Fruit fly (Drosophila melanogaster) whole organism, wandering third instar larva: ENCODE results near the gene CG15517.

ENCODE experiments used
- CG32264 ChIP-seq: fragments of 200-800 bp; sonication (Bioruptor generic); optimal IDR thresholded peaks from 2 replicates; lab custom pipeline; 2016; ENCODE audit warnings: missing biosample characterization, missing genetic modification characterization
- Jra ChIP-seq: sonication (Bioruptor generic); optimal IDR thresholded peaks from 2 replicates; lab custom pipeline; 2016; ENCODE audit warnings: missing biosample characterization, missing genetic modification characterization
- Mio ChIP-seq: sonication (Bioruptor generic); optimal IDR thresholded peaks from 2 replicates; lab custom pipeline; 2016; ENCODE audit warnings: missing biosample characterization, missing genetic modification characterization
- Myc ChIP-seq: fragments of >200 bp; optimal IDR thresholded peaks from 2 replicates; lab custom pipeline; 2017
- dl ChIP-seq, 2 experiments: fragments of 175-275, 200-275 bp in 1 of 2; fragments of 200-275 bp in 1 of 2; sonication (Bioruptor generic); optimal IDR thresholded peaks; lab custom pipeline; 2018; ENCODE audit warnings: mild to moderate bottlenecking in 2 of 2, missing biosample characterization in 2 of 2, missing genetic modification characterization in 2 of 2, moderate library complexity in 2 of 2; ENCODE audit not compliant: partially characterized antibody in 2 of 2, insufficient read depth in 1 of 2
- dsf ChIP-seq: sonication (Bioruptor generic); optimal IDR thresholded peaks from 2 replicates; lab custom pipeline; 2016; ENCODE audit warnings: missing biosample characterization, missing genetic modification characterization, borderline replicate concordance
- foxo ChIP-seq, 2 experiments: fragments of 200-800 bp; sonication (Bioruptor generic); optimal IDR thresholded peaks; 2 replicates in 1 of 2; 3 replicates in 1 of 2; lab custom pipeline; 2016 to 2017; ENCODE audit warnings: missing biosample characterization in 2 of 2, missing genetic modification characterization in 2 of 2
- pan ChIP-seq: fragments of >200 bp; optimal IDR thresholded peaks from 2 replicates; lab custom pipeline; 2017
- psq ChIP-seq: fragments of 200-800 bp; sonication (Bioruptor generic); optimal IDR thresholded peaks from 3 replicates; lab custom pipeline; 2017; ENCODE audit warnings: missing biosample characterization, mild to moderate bottlenecking, missing genetic modification characterization, moderate library complexity
- sage ChIP-seq: fragments of 200-800 bp; sonication (Bioruptor generic); optimal IDR thresholded peaks from 2 replicates; lab custom pipeline; 2016; ENCODE audit warnings: missing biosample characterization, mild to moderate bottlenecking, missing genetic modification characterization

- TF ChIP-seq dsf (GFP tag; lab: Kevin White, UChicago) (no peak), pan (no peak), Mio (GFP tag; lab: Kevin White, UChicago) (no peak), foxo (GFP tag; optimal IDR thresholded peaks at IDR 0.05; lab: Kevin White, UChicago) (no peak), CG32264 (no peak), psq (GFP tag; lab: Kevin White, UChicago) (no peak), dl (GFP tag; optimal IDR thresholded peaks at IDR 0.05; lab: Kevin White, UChicago; ENCODE audit: insufficient read depth in 1 of 2, partially characterized antibody in 2 of 2) (no peak), sage (GFP tag; lab: Kevin White, UChicago) (no peak), Myc (lab: Kevin White, UChicago) (no peak), Jra (GFP tag; lab: Kevin White, UChicago) (no peak)
These were observed 10.6 kb upstream of the CG15517 start, which contains the start of gene Capa for dm6 chr3R:29914246-29914645.
